Fruit fly (Drosophila melanogaster): ENCODE measurements around the gene Cad87A.

The Cad87A gene

DNA sequence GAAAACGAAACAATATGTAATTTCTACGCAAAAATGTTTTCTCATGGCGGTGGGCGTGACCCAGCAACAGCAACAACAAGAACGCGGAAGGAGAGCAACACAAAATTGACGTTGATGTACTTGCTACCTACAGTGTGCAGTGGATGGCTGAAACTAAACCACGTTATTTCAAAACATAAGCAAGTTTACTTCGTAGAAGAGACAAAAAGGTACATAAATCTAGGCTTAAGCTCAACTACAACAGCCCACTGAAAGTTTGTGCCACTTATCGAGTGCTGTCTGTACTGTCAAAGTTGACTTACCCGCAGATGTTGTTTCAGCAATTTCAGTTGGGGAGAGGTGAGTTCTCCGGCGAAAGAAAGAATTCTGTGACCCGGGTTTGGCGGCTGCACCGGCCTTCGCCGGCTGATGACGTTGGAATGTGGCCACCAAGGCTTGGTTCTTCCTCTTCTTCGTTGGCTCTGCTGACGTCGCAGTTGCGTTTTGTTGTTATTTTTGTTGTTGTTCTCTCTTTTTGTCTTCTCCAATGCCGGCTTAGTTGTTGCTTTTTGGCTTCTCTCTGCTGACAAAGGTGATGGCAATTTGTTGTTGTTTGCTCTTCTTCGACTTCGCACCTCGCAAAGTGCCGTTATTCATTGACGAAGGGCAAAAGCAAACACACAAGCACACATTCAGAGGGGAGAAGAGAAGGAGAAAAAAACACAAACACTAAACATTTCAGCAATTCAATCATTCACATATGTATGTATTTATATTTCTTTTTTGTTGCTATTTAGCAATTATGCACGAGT is 1.7 kb downstream of the Cad87A start (continued):
- TF ChIP-seq ci (GFP tag; IDR thresholded peaks at IDR 0.05) = peak; percentile 27; the same call in 2 of the 3 replicates
- TF ChIP-seq CG11456 (GFP tag; IDR thresholded peaks at IDR 0.05) = 0 out of 3 replicates have a peak, but pooled peaks have one; percentile 46
- no peak for TF ChIP-seq CG1233 (GFP tag; optimal IDR thresholded peaks at IDR 0.05)
- peak; percentile 32 for TF ChIP-seq CG2678 (tag; optimal IDR thresholded peaks at IDR 0.05)
- peak; percentile 47; the same call in 1 of the 2 replicates for TF ChIP-seq vvl (GFP tag; IDR thresholded peaks at IDR 0.05)
- TF ChIP-seq tgo (GFP tag; IDR thresholded peaks at IDR 0.05) = 0 out of 3 replicates have a peak, but pooled peaks have one; percentile 15
- peak; percentile 64 for TF ChIP-seq Rfx (GFP tag; IDR thresholded peaks at IDR 0.05)
- peak; percentile 2 for TF ChIP-seq PHDP (tag; optimal IDR thresholded peaks at IDR 0.05)
- peak; percentile 41; the same call in 1 of the 2 replicates for TF ChIP-seq Ptx1 (GFP tag; IDR thresholded peaks at IDR 0.05)
- TF ChIP-seq grau (tag; optimal IDR thresholded peaks at IDR 0.05) = peak; percentile 84
- no peak for TF ChIP-seq pan (optimal IDR thresholded peaks at IDR 0.05)
- peak in 1 of 2 experiments; percentile 44 for TF ChIP-seq pan (GFP tag; optimal IDR thresholded peaks at IDR 0.05 in 1 of 2, IDR thresholded peaks at IDR 0.05 in 1 of 2)
- peak; percentile 56 for TF ChIP-seq lmd (GFP tag; IDR thresholded peaks at IDR 0.05)
- peak; percentile 8 for TF ChIP-seq Dip3 (GFP tag; optimal IDR thresholded peaks at IDR 0.05)
- no peak for TF ChIP-seq CG8290 (GFP tag; optimal IDR thresholded peaks at IDR 0.05)
- peak in 1 of 2 experiments; percentile 73 for TF ChIP-seq CG8290 (tag; optimal IDR thresholded peaks at IDR 0.05)
- peak; percentile 38 for TF ChIP-seq CG3281 (GFP tag; optimal IDR thresholded peaks at IDR 0.05)
- peak; percentile 6 for TF ChIP-seq Hsf (GFP tag; optimal IDR thresholded peaks at IDR 0.05)
- no peak for TF ChIP-seq Mes4 (GFP tag; optimal IDR thresholded peaks at IDR 0.05)
- no peak for TF ChIP-seq CG18262 (tag; optimal IDR thresholded peaks at IDR 0.05)
- TF ChIP-seq CG11504 (tag; optimal IDR thresholded peaks at IDR 0.05) = peak; percentile 29
- TF ChIP-seq chinmo (GFP tag; IDR thresholded peaks at IDR 0.05; ENCODE audit: partially characterized antibody) = 0 out of 4 replicates have a peak, but pooled peaks have one; percentile 56
- TF ChIP-seq ranshi (GFP tag; IDR thresholded peaks at IDR 0.05) = peak; percentile 62; the same call in 1 of the 2 replicates
- TF ChIP-seq Hmr (GFP tag; optimal IDR thresholded peaks at IDR 0.05) = peak; percentile 26
- TF ChIP-seq zf30C (GFP tag; optimal IDR thresholded peaks at IDR 0.05) = no peak
- TF ChIP-seq Atf3 (GFP tag; optimal IDR thresholded peaks at IDR 0.05) = no peak
- 0 out of 2 replicates have a peak, but pooled peaks have one; percentile 20 for TF ChIP-seq CG14667 (GFP tag; IDR thresholded peaks at IDR 0.05)
- peak; percentile 33; the same call in 2 of the 3 replicates for TF ChIP-seq Aef1 (GFP tag; IDR thresholded peaks at IDR 0.05)
- TF ChIP-seq CG18599 (GFP tag; optimal IDR thresholded peaks at IDR 0.05) = peak; percentile 34
- TF ChIP-seq Hr51 (GFP tag; optimal IDR thresholded peaks at IDR 0.05) = peak in 1 of 2 experiments; percentile 22
- peak; percentile 26 for TF ChIP-seq lab (GFP tag; optimal IDR thresholded peaks at IDR 0.05)
- peak; percentile 18 for TF ChIP-seq CG12769 (tag; optimal IDR thresholded peaks at IDR 0.05)
- TF ChIP-seq bcd (GFP tag; optimal IDR thresholded peaks at IDR 0.05) = peak; percentile 22
- peak in 1 of 2 experiments; percentile 19 for TF ChIP-seq bsh (GFP tag; optimal IDR thresholded peaks at IDR 0.05)
- peak; percentile 74 for TF ChIP-seq sd (tag; optimal IDR thresholded peaks at IDR 0.05)
- TF ChIP-seq tio (GFP tag; optimal IDR thresholded peaks at IDR 0.05) = no peak
- peak; percentile 3 for TF ChIP-seq CG9817 (tag; optimal IDR thresholded peaks at IDR 0.05)
- no peak for TF ChIP-seq CG2120 (GFP tag; optimal IDR thresholded peaks at IDR 0.05)
- TF ChIP-seq prd (optimal IDR thresholded peaks at IDR 0.05) = no peak
- peak; percentile 56; the same call in 2 of the 3 replicates for TF ChIP-seq prd (GFP tag; IDR thresholded peaks at IDR 0.05)
- no peak for TF ChIP-seq Adf1 (GFP tag; IDR thresholded peaks at IDR 0.05)

Measured in whole organism, embryonic.